Fruit fly (Drosophila melanogaster): ENCODE results near the gene sno.

- TF ChIP-seq CG8478 (optimal IDR thresholded peaks at IDR 0.05) (no peak), EcR (GFP tag; optimal IDR thresholded peaks at IDR 0.05) (no peak), usp (GFP tag; optimal IDR thresholded peaks at IDR 0.05) (no peak), pan (optimal IDR thresholded peaks at IDR 0.05) (no peak)
Measured at dm6 chrX:13233811-13234737, 22.6 kb upstream of the sno start.

All from whole organism.